Worm (Caenorhabditis elegans) whole organism, young adult: ENCODE data around the gene C51E3.10.
A peak's percentile ranks its signal among the peaks of the same experiment; 100 is the strongest.

Experiments used
- B0019.2 ChIP-seq: fragments of 200-800 bp; sonication (Bioruptor generic); conservative IDR thresholded peaks from 2 replicates; pipeline ENCODE4 v1.3.6; 2022; ENCODE audit warnings: missing genetic modification reagents, missing genetic modification characterization, missing compliant biosample characterization
- B0336.3 ChIP-seq: fragments of 200-800 bp; sonication (Bioruptor generic); IDR thresholded peaks from 2 replicates; pipeline ENCODE4 v1.3.6; 2022; ENCODE audit warnings: missing genetic modification characterization, missing compliant biosample characterization
- F10E7.11 ChIP-seq: sonication (generic microtip); optimal IDR thresholded peaks from 2 replicates; lab custom pipeline; 2017; ENCODE audit warnings: mild to moderate bottlenecking, missing genetic modification characterization, moderate library complexity, missing compliant biosample characterization
- K12H6.12 ChIP-seq: fragments of 200-800 bp; sonication (Bioruptor generic); optimal IDR thresholded peaks from 2 replicates; lab custom pipeline; 2018; ENCODE audit warnings: mild to moderate bottlenecking, missing genetic modification characterization, missing compliant biosample characterization
- Y56A3A.18 ChIP-seq: fragments of 200-800 bp; sonication (Bioruptor generic); IDR thresholded peaks from 2 replicates; pipeline ENCODE4 v1.3.6; 2022; ENCODE audit warnings: missing genetic modification reagents, missing genetic modification characterization, missing compliant biosample characterization
- Y67H2A.10 ChIP-seq: fragments of 200-800 bp; sonication (Bioruptor generic); conservative IDR thresholded peaks from 2 replicates; pipeline ENCODE4 v1.3.6; 2022; ENCODE audit warnings: missing genetic modification reagents, missing genetic modification characterization, missing compliant biosample characterization
- ama-1 ChIP-seq, 3 experiments: fragments of 150-350 bp in 1 of 3; sonication (generic microtip) in 2 of 3; optimal IDR thresholded peaks; 2 replicates each; lab custom pipeline; 2014 to 2018; ENCODE audit warnings: missing biosample characterization in 2 of 3, missing genetic modification characterization in 2 of 3, missing genetic modification reagents in 2 of 3
- aptf-3 ChIP-seq: fragments of 200-800 bp; sonication (Bioruptor generic); IDR thresholded peaks from 2 replicates; pipeline ENCODE4 v1.3.6; 2022; ENCODE audit warnings: missing genetic modification characterization, missing compliant biosample characterization
- athp-1 ChIP-seq: sonication (generic microtip); optimal IDR thresholded peaks from 2 replicates; lab custom pipeline; 2017; ENCODE audit warnings: mild to moderate bottlenecking, missing genetic modification characterization, missing compliant biosample characterization
- attf-6 ChIP-seq: fragments of 200-800 bp; sonication (Bioruptor generic); IDR thresholded peaks from 2 replicates; pipeline ENCODE4 v1.3.6; 2022; ENCODE audit warnings: missing genetic modification reagents, missing genetic modification characterization, missing compliant biosample characterization
- ccch-3 ChIP-seq: fragments of 200-800 bp; sonication (Bioruptor generic); optimal IDR thresholded peaks from 2 replicates; lab custom pipeline; 2018; ENCODE audit warnings: mild to moderate bottlenecking, missing genetic modification characterization, missing compliant biosample characterization
- cebp-1 ChIP-seq, 2 experiments: fragments of 200-800 bp in 1 of 2; sonication (Bioruptor generic) in 1 of 2; sonication (generic microtip) in 1 of 2; IDR thresholded peaks in 1 of 2; optimal IDR thresholded peaks in 1 of 2; 2 replicates each; pipeline versions ENCODE4 v1.3.6 to Lab custom; 2017 to 2022; ENCODE audit warnings: missing compliant biosample characterization in 2 of 2, missing genetic modification characterization in 2 of 2, mild to moderate bottlenecking in 1 of 2, missing genetic modification reagents in 1 of 2, moderate library complexity in 1 of 2
- cebp-2 ChIP-seq: fragments of 200-800 bp; sonication (Bioruptor generic); IDR thresholded peaks from 2 replicates; pipeline ENCODE4 v1.3.6; 2022; ENCODE audit warnings: missing genetic modification characterization, missing compliant biosample characterization
- ceh-40 ChIP-seq: fragments of 200-800 bp; sonication (Bioruptor generic); IDR thresholded peaks from 2 replicates; pipeline ENCODE4 v1.3.6; 2022; ENCODE audit warnings: missing genetic modification characterization, missing compliant biosample characterization
- chd-7 ChIP-seq: sonication (generic microtip); optimal IDR thresholded peaks from 2 replicates; lab custom pipeline; 2016; ENCODE audit warnings: mild to moderate bottlenecking, missing genetic modification characterization, moderate library complexity, missing compliant biosample characterization
- hmg-1.2 ChIP-seq: fragments of 200-800 bp; sonication (Bioruptor generic); IDR thresholded peaks from 2 replicates; pipeline ENCODE4 v1.3.6; 2022; ENCODE audit warnings: missing genetic modification reagents, missing genetic modification characterization, missing compliant biosample characterization
- hmg-20 ChIP-seq: fragments of 200-800 bp; sonication (Bioruptor generic); IDR thresholded peaks from 2 replicates; pipeline ENCODE4 v1.3.6; 2022; ENCODE audit warnings: missing genetic modification reagents, missing genetic modification characterization, missing compliant biosample characterization
- hrde-1 ChIP-seq: sonication (generic microtip); optimal IDR thresholded peaks from 2 replicates; lab custom pipeline; 2016; ENCODE audit warnings: missing genetic modification characterization, mild to moderate bottlenecking, missing compliant biosample characterization, moderate library complexity, missing genotype, missing genetic modification reagents, borderline replicate concordance
- let-526 ChIP-seq: fragments of 200-800 bp; sonication (Bioruptor generic); IDR thresholded peaks from 2 replicates; pipeline ENCODE4 v1.3.6; 2022; ENCODE audit warnings: missing genetic modification reagents, missing genetic modification characterization, missing compliant biosample characterization
- lin-35 ChIP-seq, 3 experiments: fragments of 150-350 bp in 2 of 3; sonication (generic microtip) in 1 of 3; optimal IDR thresholded peaks; 2 replicates each; lab custom pipeline; 2014 to 2018; ENCODE audit warnings: missing biosample characterization in 3 of 3, missing genetic modification characterization in 3 of 3, missing genetic modification reagents in 3 of 3
- lin-40 ChIP-seq: sonication (generic microtip); optimal IDR thresholded peaks from 2 replicates; lab custom pipeline; 2016; ENCODE audit warnings: missing genetic modification characterization, mild to moderate bottlenecking, missing compliant biosample characterization, missing genotype, missing genetic modification reagents
- madf-3 ChIP-seq: fragments of 200-800 bp; sonication (Bioruptor generic); IDR thresholded peaks from 2 replicates; pipeline ENCODE4 v1.3.6; 2022; ENCODE audit warnings: missing genetic modification reagents, missing genetic modification characterization, missing compliant biosample characterization
- madf-6 ChIP-seq: fragments of 200-800 bp; sonication (Bioruptor generic); IDR thresholded peaks from 2 replicates; pipeline ENCODE4 v1.3.6; 2022; ENCODE audit warnings: missing genetic modification reagents, missing genetic modification characterization, missing compliant biosample characterization
- mel-28 ChIP-seq: sonication (generic microtip); optimal IDR thresholded peaks from 2 replicates; lab custom pipeline; 2016; ENCODE audit warnings: borderline replicate concordance, mild to moderate bottlenecking, missing genetic modification characterization, missing compliant biosample characterization
- mes-4 ChIP-seq: sonication (generic microtip); optimal IDR thresholded peaks from 2 replicates; lab custom pipeline; 2016; ENCODE audit warnings: missing genotype, missing genetic modification characterization, missing compliant biosample characterization
- nhr-120 ChIP-seq: fragments of 200-800 bp; sonication (Bioruptor generic); IDR thresholded peaks from 2 replicates; pipeline ENCODE4 v1.3.6; 2022; ENCODE audit warnings: missing genetic modification characterization, missing compliant biosample characterization
- nhr-80 ChIP-seq: sonication (generic microtip); optimal IDR thresholded peaks from 2 replicates; lab custom pipeline; 2016; ENCODE audit warnings: missing genetic modification characterization, missing compliant biosample characterization
- rec-8 ChIP-seq, 2 experiments: sonication (generic microtip); optimal IDR thresholded peaks; 2 replicates each; lab custom pipeline; 2016; ENCODE audit warnings: mild to moderate bottlenecking in 2 of 2, missing genetic modification characterization in 2 of 2, missing genetic modification reagents in 2 of 2, missing genotype in 2 of 2, missing biosample characterization in 1 of 2, missing compliant biosample characterization in 1 of 2, moderate library complexity in 1 of 2
- snpc-1.1 ChIP-seq: sonication (generic microtip); optimal IDR thresholded peaks from 2 replicates; lab custom pipeline; 2017; ENCODE audit warnings: missing genetic modification characterization, mild to moderate bottlenecking, missing compliant biosample characterization, antibody characterized with exemption, moderate library complexity, missing genotype, missing genetic modification reagents; ENCODE audit not compliant: insufficient read depth
- snpc-4 ChIP-seq, 5 experiments: fragments of 150-350 bp in 1 of 5; sonication (generic microtip) in 4 of 5; optimal IDR thresholded peaks; 2 replicates each; lab custom pipeline; 2014 to 2018; ENCODE audit warnings: missing genetic modification characterization in 5 of 5, missing biosample characterization in 3 of 5, antibody characterized with exemption in 2 of 5, mild to moderate bottlenecking in 2 of 5, missing compliant biosample characterization in 2 of 5, missing genotype in 2 of 5, moderate library complexity in 2 of 5, missing genetic modification reagents in 1 of 5
- somi-1 ChIP-seq: fragments of 200-800 bp; sonication (Bioruptor generic); optimal IDR thresholded peaks from 2 replicates; lab custom pipeline; 2018; ENCODE audit warnings: mild to moderate bottlenecking, missing genetic modification characterization, missing compliant biosample characterization
- ztf-18 ChIP-seq: sonication (generic microtip); optimal IDR thresholded peaks from 2 replicates; lab custom pipeline; 2016; ENCODE audit warnings: missing genotype, mild to moderate bottlenecking, missing genetic modification characterization, missing compliant biosample characterization
- ztf-22 ChIP-seq: fragments of 200-800 bp; sonication (Bioruptor generic); optimal IDR thresholded peaks from 2 replicates; lab custom pipeline; 2018; ENCODE audit warnings: mild to moderate bottlenecking, missing genetic modification characterization, moderate library complexity, missing compliant biosample characterization
- ztf-3 ChIP-seq: fragments of 200-800 bp; sonication (Bioruptor generic); optimal IDR thresholded peaks from 2 replicates; lab custom pipeline; 2018; ENCODE audit warnings: mild to moderate bottlenecking, missing genetic modification characterization, missing compliant biosample characterization

Gene C51E3.10

DNA sequence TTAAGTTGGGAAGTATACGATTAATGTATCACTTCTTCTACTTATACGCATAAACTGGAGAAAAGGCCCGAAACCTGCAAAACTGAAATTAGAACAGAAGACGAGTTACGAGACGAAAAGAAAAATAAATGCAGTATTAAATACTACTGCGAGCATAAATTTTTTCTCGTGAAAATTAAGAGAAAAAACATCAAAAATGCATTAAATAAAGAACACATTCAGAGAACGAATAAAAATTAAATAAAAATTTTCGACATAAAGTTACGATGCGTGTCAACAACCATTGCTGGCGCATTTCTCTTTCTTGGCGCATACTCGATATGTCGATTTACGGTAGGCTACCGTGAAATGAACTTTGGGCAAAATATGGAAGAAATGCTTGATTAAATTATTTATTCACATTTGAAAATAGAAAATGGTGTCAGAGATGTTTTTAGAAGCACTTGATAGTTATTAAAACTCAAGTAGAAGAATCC, 44.0 kb upstream of the C51E3.10 start, which contains the start of the genes ZK856.19 and ZK856.11 (continued):
- TF ChIP-seq ztf-22 (GFP tag; lab: Kevin White, UChicago): no peak
- TF ChIP-seq mes-4 (tag; lab: Kevin White, UChicago): no peak
- no peak for TF ChIP-seq snpc-1.1 (tag; lab: Kevin White, UChicago)
- TF ChIP-seq lin-35 (GFP tag; optimal IDR thresholded peaks at IDR 0.05; lab: Kevin White, UChicago): peak in 1 of 3 experiments; percentile 55
- no peak for TF ChIP-seq athp-1
- no peak for TF ChIP-seq F10E7.11 (tag; lab: Kevin White, UChicago)
- TF ChIP-seq ztf-3: no peak
- TF ChIP-seq hmg-1.2 (GFP tag; lab: Robert Waterston, UW): peak; percentile 32; the same call in 1 of the 2 replicates
- TF ChIP-seq, all 124 proteins: peak for 25

DNA sequence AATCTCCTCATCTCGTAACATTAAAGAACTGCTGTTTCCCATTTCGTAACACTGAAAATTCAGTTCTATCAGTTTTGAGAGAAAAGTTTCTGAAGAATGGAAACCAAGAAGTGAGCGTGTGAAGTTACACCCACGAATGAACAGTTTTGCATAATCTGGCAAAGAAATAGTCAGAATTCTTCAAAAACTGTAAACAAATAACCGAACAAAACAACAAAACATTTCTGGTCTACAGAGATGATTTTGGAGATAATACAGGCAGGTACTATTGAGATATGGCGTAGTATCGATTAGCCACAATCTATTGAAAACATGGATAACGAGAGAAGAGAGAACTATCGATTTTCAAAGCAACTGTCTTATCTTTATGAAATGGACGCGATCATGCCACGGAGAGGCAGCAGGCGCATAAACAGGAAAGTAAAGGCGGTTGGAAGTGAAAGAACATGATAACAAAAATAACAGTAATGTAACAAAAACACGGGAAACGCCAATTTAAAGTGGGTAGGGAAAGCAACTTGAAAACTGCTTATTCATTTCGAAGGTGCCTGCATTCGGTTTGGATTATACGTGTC, 42.6 kb upstream of the C51E3.10 start, which contains the start of gene chpf-1:
Gene chpf-1, minus strand, starts transcription at position 51 of the 575 bp plus-strand sequence.
- TF ChIP-seq madf-6 (GFP tag; lab: Robert Waterston, UW) (0 out of 2 replicates have a peak, but pooled peaks have one; percentile 17), lin-40 (tag; lab: Kevin White, UChicago) (no peak), snpc-4 (GFP tag; optimal IDR thresholded peaks at IDR 0.05; lab: Kevin White, UChicago) (no peak), snpc-4 (tag; optimal IDR thresholded peaks at IDR 0.05; lab: Kevin White, UChicago) (peak in 2 of 4 experiments; percentile 33 to 36), ztf-18 (tag; lab: Kevin White, UChicago) (peak; percentile 56), aptf-3 (no peak), nhr-80 (tag; lab: Kevin White, UChicago) (peak; percentile 65), mel-28 (tag; lab: Kevin White, UChicago) (no peak), cebp-1 (GFP tag; IDR thresholded peaks at IDR 0.05; lab: Robert Waterston, UW) (no peak), cebp-1 (tag; optimal IDR thresholded peaks at IDR 0.05; lab: Kevin White, UChicago) (peak; percentile 2)

DNA sequence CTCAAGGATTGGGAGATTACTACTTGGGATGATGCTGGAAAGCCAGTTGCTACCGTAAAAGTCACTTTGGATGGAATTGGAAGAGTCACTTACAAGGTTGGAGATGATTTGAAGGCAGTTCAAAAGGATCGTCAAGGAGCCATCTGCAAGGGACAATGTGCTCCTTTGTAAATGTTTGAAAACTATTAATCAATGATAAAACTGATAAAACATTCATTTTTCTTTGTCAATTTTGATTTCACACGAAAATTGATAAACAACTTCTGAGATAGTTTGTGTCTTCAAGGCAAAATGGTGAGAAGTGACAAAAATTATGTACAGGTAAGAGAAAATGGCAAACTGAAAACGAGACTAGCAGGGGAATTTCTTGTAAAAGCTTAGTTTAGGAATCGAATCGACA, 41.4 kb upstream of the C51E3.10 start:
- TF ChIP-seq B0336.3 (GFP tag; lab: Robert Waterston, UW) (no peak), hmg-20 (GFP tag; lab: Robert Waterston, UW) (no peak), chd-7 (tag; lab: Kevin White, UChicago) (no peak)

DNA sequence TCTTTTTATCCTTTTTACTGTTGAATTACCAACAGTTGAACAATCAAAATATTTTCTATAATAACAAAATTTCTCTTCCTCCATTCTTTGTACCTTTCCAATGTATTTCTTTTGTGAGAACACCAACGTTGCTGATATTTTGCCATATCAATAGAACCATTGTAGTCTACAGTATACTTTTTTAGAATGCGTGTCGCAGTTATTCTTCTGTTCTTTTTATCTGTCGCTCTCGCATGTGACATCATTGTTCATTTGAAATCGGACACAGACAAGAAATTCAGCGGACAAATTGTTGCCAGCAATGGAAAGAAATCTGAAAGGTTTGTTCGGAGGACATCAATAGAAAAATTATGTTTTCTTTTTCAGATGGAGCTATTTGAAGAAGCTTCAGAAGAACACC, 41.0 kb upstream of the C51E3.10 start, which contains the start of gene ZK856.7:
Gene ZK856.7, plus strand, starts transcription at position 186 of the 400 bp plus-strand sequence.
- TF ChIP-seq K12H6.12 (tag; lab: Kevin White, UChicago) (no peak), ama-1 (optimal IDR thresholded peaks at IDR 0.05; lab: Kevin White, UChicago) (no peak), ama-1 (GFP tag; optimal IDR thresholded peaks at IDR 0.05; lab: Kevin White, UChicago) (peak in 1 of 2 experiments; percentile 7)
- TF ChIP-seq, all 124 proteins: peak for 1

DNA sequence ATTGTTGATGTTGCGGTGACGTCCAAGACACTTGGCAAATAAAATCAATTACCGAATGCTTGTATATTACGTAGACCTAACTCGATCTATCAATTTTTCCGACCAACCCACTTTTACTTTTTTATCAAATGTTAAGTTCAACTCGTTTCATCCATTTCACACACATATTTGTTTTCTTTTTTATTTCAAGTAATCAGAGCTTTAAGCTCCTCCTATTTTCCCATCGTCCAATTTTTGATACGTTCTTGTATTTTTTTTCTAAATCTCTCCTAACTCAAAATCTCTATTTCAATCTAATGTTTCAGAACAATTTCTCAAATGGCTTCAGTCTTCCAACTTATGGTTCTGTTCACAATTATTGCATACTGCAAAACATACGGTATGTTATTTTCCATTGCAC, 37.5 kb upstream of the C51E3.10 start, which contains the start of gene ZK856.6:
Gene ZK856.6, plus strand, starts transcription at position 301 of the 400 bp plus-strand sequence.
- no peak for TF ChIP-seq nhr-80 (tag; lab: Kevin White, UChicago)
- TF ChIP-seq madf-3 (GFP tag; lab: Robert Waterston, UW): no peak
- no peak for TF ChIP-seq B0336.3 (GFP tag; lab: Robert Waterston, UW)
- TF ChIP-seq ceh-40: no peak
- no peak for TF ChIP-seq B0019.2 (GFP tag; lab: Robert Waterston, UW)
- no peak for TF ChIP-seq nhr-120 (GFP tag; lab: Robert Waterston, UW)
- no peak for TF ChIP-seq rec-8 (tag; optimal IDR thresholded peaks at IDR 0.05; lab: Kevin White, UChicago)
- no peak for TF ChIP-seq Y56A3A.18 (GFP tag; lab: Robert Waterston, UW)
- TF ChIP-seq Y67H2A.10 (GFP tag; lab: Robert Waterston, UW): no peak
- TF ChIP-seq hrde-1: no peak
- no peak for TF ChIP-seq let-526
- TF ChIP-seq attf-6 (GFP tag; lab: Robert Waterston, UW): no peak
- no peak for TF ChIP-seq ccch-3 (GFP tag; lab: Kevin White, UChicago)
- no peak for TF ChIP-seq cebp-2
- TF ChIP-seq somi-1 (GFP tag; lab: Kevin White, UChicago): no peak
